Worm (Caenorhabditis elegans) whole organism, L4 larva: ENCODE data around the gene K05G3.1.
A peak's percentile ranks its signal among the peaks of the same experiment; 100 is the strongest.

Experiments
- R02D3.7 ChIP-seq: fragments of 150-350 bp; sonication (generic microtip); optimal IDR thresholded peaks from 3 replicates; lab custom pipeline; 2014; ENCODE audit warnings: missing biosample characterization, missing genetic modification characterization
- ZK546.5 ChIP-seq, 2 experiments: sonication (generic microtip); optimal IDR thresholded peaks; 2 replicates each; lab custom pipeline; 2017; ENCODE audit warnings: missing biosample characterization in 2 of 2, missing genetic modification characterization in 2 of 2
- attf-4 ChIP-seq: sonication (generic microtip); optimal IDR thresholded peaks from 3 replicates; lab custom pipeline; 2017; ENCODE audit warnings: missing biosample characterization, missing genetic modification characterization
- ceh-28 ChIP-seq: fragments of 150-350 bp; optimal IDR thresholded peaks from 2 replicates; lab custom pipeline; 2014; ENCODE audit warnings: missing biosample characterization, missing genetic modification reagents, missing genetic modification characterization
- daf-8 ChIP-seq: fragments of 200-800 bp; sonication (Bioruptor generic); IDR thresholded peaks from 2 replicates; pipeline ENCODE4 v1.3.6; 2022; ENCODE audit warnings: missing genetic modification characterization, missing compliant biosample characterization
- dve-1 ChIP-seq: sonication (generic microtip); optimal IDR thresholded peaks from 2 replicates; lab custom pipeline; 2017; ENCODE audit warnings: antibody characterized with exemption, mild to moderate bottlenecking, missing genetic modification characterization, missing compliant biosample characterization; ENCODE audit not compliant: insufficient read depth
- hlh-30 ChIP-seq: sonication (generic microtip); optimal IDR thresholded peaks from 2 replicates; lab custom pipeline; 2017; ENCODE audit warnings: antibody characterized with exemption, mild to moderate bottlenecking, missing genetic modification characterization, missing compliant biosample characterization; ENCODE audit not compliant: insufficient read depth
- mdt-29 ChIP-seq: fragments of 200-800 bp; sonication (Bioruptor generic); IDR thresholded peaks from 2 replicates; pipeline ENCODE4 v1.3.6; 2022; ENCODE audit warnings: missing genetic modification reagents, missing genetic modification characterization, missing compliant biosample characterization
- nhr-102 ChIP-seq: sonication (generic microtip); optimal IDR thresholded peaks from 2 replicates; lab custom pipeline; 2016; ENCODE audit warnings: mild to moderate bottlenecking, missing genetic modification characterization, moderate library complexity, missing compliant biosample characterization
- nhr-77 ChIP-seq: fragments of 150-350 bp; optimal IDR thresholded peaks from 2 replicates; lab custom pipeline; 2014; ENCODE audit warnings: missing biosample characterization, missing genetic modification characterization
- sdz-12 ChIP-seq: fragments of 200-800 bp; sonication (Bioruptor generic); optimal IDR thresholded peaks from 2 replicates; lab custom pipeline; 2018; ENCODE audit warnings: mild to moderate bottlenecking, missing genetic modification characterization, missing compliant biosample characterization
- skn-1 ChIP-seq: fragments of 150-350 bp; optimal IDR thresholded peaks from 2 replicates; lab custom pipeline; 2014; ENCODE audit warnings: missing biosample characterization, missing genetic modification characterization
- zip-11 ChIP-seq: fragments of 200-800 bp; sonication (Bioruptor generic); IDR thresholded peaks from 2 replicates; pipeline ENCODE4 v1.3.6; 2022; ENCODE audit warnings: missing genetic modification characterization, missing compliant biosample characterization

The K05G3.1 gene

ce11 chrX:16551318-16551717 is 50.2 kb downstream of the K05G3.1 start (continued):
- TF ChIP-seq nhr-102 (tag; lab: Kevin White, UChicago) (peak; percentile 54), nhr-77 (no peak), R02D3.7 (tag; lab: Kevin White, UChicago) (no peak), dve-1 (peak; percentile 43), zip-11 (GFP tag; lab: Robert Waterston, UW) (no peak), attf-4 (tag; lab: Kevin White, UChicago) (no peak), mdt-29 (GFP tag; lab: Robert Waterston, UW) (no peak), sdz-12 (GFP tag; lab: Kevin White, UChicago) (peak; percentile 42), ceh-28 (tag; lab: Kevin White, UChicago) (no peak), ZK546.5 (tag; optimal IDR thresholded peaks at IDR 0.05; lab: Kevin White, UChicago) (no peak), daf-8 (no peak), hlh-30 (tag; lab: Kevin White, UChicago) (peak; percentile 64), skn-1 (tag; lab: Kevin White, UChicago) (no peak)
